Worm (Caenorhabditis elegans): ENCODE measurements around the gene sedl-1.

Gene sedl-1

ce11 chrX:1468057-1468456 is 28.0 kb upstream of the sedl-1 start:
- TF ChIP-seq ceh-36 (tag; optimal IDR thresholded peaks at IDR 0.05) = no peak
- TF ChIP-seq tra-4 (tag; optimal IDR thresholded peaks at IDR 0.05) = no peak
- TF ChIP-seq ceh-13 (GFP tag; optimal IDR thresholded peaks at IDR 0.05) = no peak
- TF ChIP-seq ets-7 (tag; optimal IDR thresholded peaks at IDR 0.05) = no peak
- TF ChIP-seq pes-1 (GFP tag; IDR thresholded peaks at IDR 0.05) = no peak
- TF ChIP-seq hmbx-1 (tag; optimal IDR thresholded peaks at IDR 0.05) = no peak
- TF ChIP-seq hnd-1 (tag; optimal IDR thresholded peaks at IDR 0.05) = no peak
- TF ChIP-seq flt-1 (GFP tag; IDR thresholded peaks at IDR 0.05) = no peak
- TF ChIP-seq sea-1 (GFP tag; conservative IDR thresholded peaks at IDR 0.05) = no peak
- TF ChIP-seq hmg-4 (GFP tag; optimal IDR thresholded peaks at IDR 0.05) = no peak
- TF ChIP-seq tbx-37 (GFP tag; conservative IDR thresholded peaks at IDR 0.05) = no peak
- no peak for TF ChIP-seq ama-1 (optimal IDR thresholded peaks at IDR 0.05)
- TF ChIP-seq aly-1 (tag; optimal IDR thresholded peaks at IDR 0.05) = no peak
- no peak for TF ChIP-seq F13C5.2 (tag; optimal IDR thresholded peaks at IDR 0.05)
- no peak for TF ChIP-seq tbx-11 (GFP tag; IDR thresholded peaks at IDR 0.05)
- no peak for TF ChIP-seq scrt-1 (GFP tag; IDR thresholded peaks at IDR 0.05)
- TF ChIP-seq B0310.2 (tag; optimal IDR thresholded peaks at IDR 0.05) = no peak

- TF ChIP-seq ama-1 (optimal IDR thresholded peaks at IDR 0.05) (no peak), tbx-37 (GFP tag; conservative IDR thresholded peaks at IDR 0.05) (no peak), ets-7 (tag; optimal IDR thresholded peaks at IDR 0.05) (no peak), tra-4 (tag; optimal IDR thresholded peaks at IDR 0.05) (no peak), ceh-36 (tag; optimal IDR thresholded peaks at IDR 0.05) (no peak), aly-1 (tag; optimal IDR thresholded peaks at IDR 0.05) (no peak), scrt-1 (GFP tag; IDR thresholded peaks at IDR 0.05) (no peak), F13C5.2 (tag; optimal IDR thresholded peaks at IDR 0.05) (no peak), hmbx-1 (tag; optimal IDR thresholded peaks at IDR 0.05) (no peak), hmg-4 (GFP tag; optimal IDR thresholded peaks at IDR 0.05) (no peak), pes-1 (GFP tag; IDR thresholded peaks at IDR 0.05) (no peak), flt-1 (GFP tag; IDR thresholded peaks at IDR 0.05) (no peak), B0310.2 (tag; optimal IDR thresholded peaks at IDR 0.05) (no peak)
Observed at ce11 chrX:1464699-1465098, 24.6 kb upstream of the sedl-1 start, which contains the start of gene D1005.6. D1005.6 (minus strand) TSS chrX:1464799.

ce11 chrX:1459756-1460155 is 19.7 kb upstream of the sedl-1 start:
- TF ChIP-seq tbx-11 (GFP tag; IDR thresholded peaks at IDR 0.05) = no peak
- TF ChIP-seq sea-1 (GFP tag; conservative IDR thresholded peaks at IDR 0.05) = no peak
- no peak for TF ChIP-seq pes-1 (GFP tag; IDR thresholded peaks at IDR 0.05)
- no peak for TF ChIP-seq aly-1 (tag; optimal IDR thresholded peaks at IDR 0.05)
- TF ChIP-seq ceh-13 (GFP tag; optimal IDR thresholded peaks at IDR 0.05) = no peak
- TF ChIP-seq scrt-1 (GFP tag; IDR thresholded peaks at IDR 0.05) = no peak
- TF ChIP-seq hmbx-1 (tag; optimal IDR thresholded peaks at IDR 0.05) = no peak
- TF ChIP-seq ets-7 (tag; optimal IDR thresholded peaks at IDR 0.05) = no peak
- TF ChIP-seq F13C5.2 (tag; optimal IDR thresholded peaks at IDR 0.05) = no peak
- no peak for TF ChIP-seq B0310.2 (tag; optimal IDR thresholded peaks at IDR 0.05)
- no peak for TF ChIP-seq hmg-4 (GFP tag; optimal IDR thresholded peaks at IDR 0.05)

- no peak for TF ChIP-seq pes-1 (GFP tag; IDR thresholded peaks at IDR 0.05)
- TF ChIP-seq ceh-36 (tag; optimal IDR thresholded peaks at IDR 0.05) = no peak
- TF ChIP-seq F13C5.2 (tag; optimal IDR thresholded peaks at IDR 0.05) = no peak
- TF ChIP-seq ceh-13 (GFP tag; optimal IDR thresholded peaks at IDR 0.05) = no peak
- no peak for TF ChIP-seq scrt-1 (GFP tag; IDR thresholded peaks at IDR 0.05)
- no peak for TF ChIP-seq aly-1 (tag; optimal IDR thresholded peaks at IDR 0.05)
- TF ChIP-seq ets-7 (tag; optimal IDR thresholded peaks at IDR 0.05) = no peak
- no peak for TF ChIP-seq flt-1 (GFP tag; IDR thresholded peaks at IDR 0.05)
- no peak for TF ChIP-seq hnd-1 (tag; optimal IDR thresholded peaks at IDR 0.05)
- no peak for TF ChIP-seq tbx-11 (GFP tag; IDR thresholded peaks at IDR 0.05)
- TF ChIP-seq tbx-37 (GFP tag; conservative IDR thresholded peaks at IDR 0.05) = no peak
- TF ChIP-seq hmbx-1 (tag; optimal IDR thresholded peaks at IDR 0.05) = no peak
- TF ChIP-seq ama-1 (optimal IDR thresholded peaks at IDR 0.05) = no peak
- no peak for TF ChIP-seq hmg-4 (GFP tag; optimal IDR thresholded peaks at IDR 0.05)
Observed at ce11 chrX:1458793-1459192, 18.7 kb upstream of the sedl-1 start, which contains the start of gene D1005.2. D1005.2 (plus strand) TSS chrX:1459022.

- TF ChIP-seq hmg-4 (GFP tag; optimal IDR thresholded peaks at IDR 0.05) (no peak), pes-1 (GFP tag; IDR thresholded peaks at IDR 0.05) (no peak), hnd-1 (tag; optimal IDR thresholded peaks at IDR 0.05) (no peak), ceh-13 (GFP tag; optimal IDR thresholded peaks at IDR 0.05) (no peak), flt-1 (GFP tag; IDR thresholded peaks at IDR 0.05) (no peak), aly-1 (tag; optimal IDR thresholded peaks at IDR 0.05) (no peak), B0310.2 (tag; optimal IDR thresholded peaks at IDR 0.05) (no peak), ama-1 (optimal IDR thresholded peaks at IDR 0.05) (no peak), tbx-37 (GFP tag; conservative IDR thresholded peaks at IDR 0.05) (no peak), ets-7 (tag; optimal IDR thresholded peaks at IDR 0.05) (no peak), F13C5.2 (tag; optimal IDR thresholded peaks at IDR 0.05) (no peak), tra-4 (tag; optimal IDR thresholded peaks at IDR 0.05) (no peak)
Observed at ce11 chrX:1456350-1457080, 16.5 kb upstream of the sedl-1 start.

ce11 chrX:1454385-1454784 is 14.3 kb upstream of the sedl-1 start:
- TF ChIP-seq scrt-1 (GFP tag; IDR thresholded peaks at IDR 0.05) (peak; percentile 67; the same call in 1 of the 2 replicates), hmbx-1 (tag; optimal IDR thresholded peaks at IDR 0.05) (no peak), hmg-4 (GFP tag; optimal IDR thresholded peaks at IDR 0.05) (peak; percentile 79)

- TF ChIP-seq ama-1 (optimal IDR thresholded peaks at IDR 0.05) (no peak), ceh-36 (tag; optimal IDR thresholded peaks at IDR 0.05) (no peak), ets-7 (tag; optimal IDR thresholded peaks at IDR 0.05) (no peak), pes-1 (GFP tag; IDR thresholded peaks at IDR 0.05) (no peak), flt-1 (GFP tag; IDR thresholded peaks at IDR 0.05) (no peak), hmg-4 (GFP tag; optimal IDR thresholded peaks at IDR 0.05) (no peak), aly-1 (tag; optimal IDR thresholded peaks at IDR 0.05) (no peak), hmbx-1 (tag; optimal IDR thresholded peaks at IDR 0.05) (no peak), F13C5.2 (tag; optimal IDR thresholded peaks at IDR 0.05) (no peak), B0310.2 (tag; optimal IDR thresholded peaks at IDR 0.05) (no peak)
Observed at ce11 chrX:1453770-1454169, 13.7 kb upstream of the sedl-1 start, which contains the start of gene cebp-1. cebp-1 (minus strand) TSS chrX:1453868.

Data from whole organism, early embryonic.